Fruit fly (Drosophila melanogaster) whole organism, embryonic: ENCODE data around the gene CG15403.

Experiments
- Adf1 ChIP-seq: fragments of 200-800 bp; sonication (Bioruptor generic); IDR thresholded peaks from 2 replicates; pipeline ENCODE4 v1.3.6; 2022; ENCODE audit warnings: missing biosample characterization, missing genetic modification characterization
- Asciz ChIP-seq: fragments of 200-800 bp; sonication (Bioruptor generic); optimal IDR thresholded peaks from 2 replicates; lab custom pipeline; 2017; ENCODE audit warnings: missing biosample characterization, mild to moderate bottlenecking, missing genetic modification characterization, missing genetic modification reagents
- B-H1 ChIP-seq: fragments of 200-800 bp; sonication (Bioruptor generic); IDR thresholded peaks from 3 replicates; pipeline ENCODE4 v1.3.6; 2022; ENCODE audit warnings: missing biosample characterization, missing genetic modification characterization
- BEAF-32 ChIP-seq: fragments of 200-800 bp; sonication (Bioruptor generic); optimal IDR thresholded peaks from 3 replicates; lab custom pipeline; 2017; ENCODE audit warnings: missing biosample characterization, missing genetic modification characterization, mild to moderate bottlenecking, moderate library complexity, missing genetic modification reagents
- Blimp-1 ChIP-seq: fragments of 200-800 bp; sonication (Bioruptor generic); optimal IDR thresholded peaks from 3 replicates; lab custom pipeline; 2018; ENCODE audit warnings: missing biosample characterization, missing genetic modification characterization, mild to moderate bottlenecking, moderate library complexity, missing genetic modification reagents
- CG10267 ChIP-seq: fragments of 200-800 bp; sonication (Bioruptor generic); optimal IDR thresholded peaks from 2 replicates; lab custom pipeline; 2018; ENCODE audit warnings: missing biosample characterization, mild to moderate bottlenecking, missing genetic modification characterization, moderate library complexity
- CG12769 ChIP-seq: fragments of 200-800 bp; sonication (Bioruptor generic); optimal IDR thresholded peaks from 2 replicates; lab custom pipeline; 2019; ENCODE audit warnings: missing biosample characterization, mild to moderate bottlenecking, missing genetic modification characterization, moderate library complexity
- CG12942 ChIP-seq: fragments of 200-800 bp; sonication (Bioruptor generic); optimal IDR thresholded peaks from 3 replicates; lab custom pipeline; 2016; ENCODE audit warnings: missing biosample characterization, missing genetic modification characterization
- CG17385 ChIP-seq: fragments of 200-800 bp; sonication (Bioruptor generic); optimal IDR thresholded peaks from 3 replicates; lab custom pipeline; 2018; ENCODE audit warnings: missing biosample characterization, mild to moderate bottlenecking, missing genetic modification characterization
- CG30020 ChIP-seq: fragments of 200-800 bp; optimal IDR thresholded peaks from 2 replicates; lab custom pipeline; 2019; ENCODE audit warnings: missing biosample characterization, mild to moderate bottlenecking, missing genetic modification characterization, moderate library complexity
- CG4424 ChIP-seq: fragments of 200-800 bp; sonication (Bioruptor generic); optimal IDR thresholded peaks from 3 replicates; lab custom pipeline; 2016; ENCODE audit warnings: missing biosample characterization, missing genetic modification characterization
- CG6654 ChIP-seq: fragments of 200-800 bp; sonication (Bioruptor generic); optimal IDR thresholded peaks from 2 replicates; lab custom pipeline; 2017; ENCODE audit warnings: missing biosample characterization, mild to moderate bottlenecking, missing genetic modification characterization
- CG6765 ChIP-seq: fragments of 200-800 bp; sonication (Bioruptor generic); optimal IDR thresholded peaks from 3 replicates; lab custom pipeline; 2017; ENCODE audit warnings: missing biosample characterization, mild to moderate bottlenecking, missing genetic modification characterization
- CG7928 ChIP-seq: fragments of 200-800 bp; sonication (Bioruptor generic); optimal IDR thresholded peaks from 2 replicates; lab custom pipeline; 2017; ENCODE audit warnings: missing biosample characterization, mild to moderate bottlenecking, missing genetic modification characterization
- CG8290 ChIP-seq, 3 experiments: fragments of 200-800 bp; sonication (Bioruptor generic); optimal IDR thresholded peaks; 2 replicates each; lab custom pipeline; 2016 to 2019; ENCODE audit warnings: missing biosample characterization in 3 of 3, missing genetic modification characterization in 3 of 3, mild to moderate bottlenecking in 2 of 3, moderate library complexity in 1 of 3
- Dbx ChIP-seq: fragments of 200-800 bp; sonication (Bioruptor generic); IDR thresholded peaks from 3 replicates; pipeline ENCODE4 v1.3.6; 2022; ENCODE audit warnings: missing biosample characterization, missing genetic modification characterization
- Drgx ChIP-seq: fragments of 200-800 bp; sonication (Bioruptor generic); IDR thresholded peaks from 2 replicates; pipeline ENCODE4 v1.3.6; 2022; ENCODE audit warnings: missing biosample characterization, missing genetic modification characterization
- E2f1 ChIP-seq: fragments of 200-800 bp; sonication (Bioruptor generic); IDR thresholded peaks from 2 replicates; pipeline ENCODE4 v1.3.6; 2022; ENCODE audit warnings: missing biosample characterization, missing genetic modification characterization
- E2f2 ChIP-seq: fragments of 200-800 bp; sonication (Bioruptor generic); IDR thresholded peaks from 2 replicates; pipeline ENCODE4 v1.3.6; 2022; ENCODE audit warnings: missing biosample characterization, missing genetic modification characterization
- Eip74EF ChIP-seq, 2 experiments: fragments of 200-800 bp in 1 of 2; fragments of >200 bp in 1 of 2; sonication (Bioruptor generic) in 1 of 2; optimal IDR thresholded peaks; 2 replicates each; lab custom pipeline; 2017 to 2019; ENCODE audit warnings: missing biosample characterization in 2 of 2, missing genetic modification characterization in 2 of 2, mild to moderate bottlenecking in 1 of 2, moderate library complexity in 1 of 2
- Gsc ChIP-seq: fragments of 200-800 bp; sonication (Bioruptor generic); IDR thresholded peaks from 2 replicates; pipeline ENCODE4 v1.3.6; 2022; ENCODE audit warnings: missing biosample characterization, missing genetic modification characterization
- HLH3B ChIP-seq: fragments of 200-800 bp; sonication (Bioruptor generic); IDR thresholded peaks from 2 replicates; pipeline ENCODE4 v1.3.6; 2022; ENCODE audit warnings: missing biosample characterization, missing genetic modification characterization
- Lpt ChIP-seq: fragments of >200 bp; optimal IDR thresholded peaks from 2 replicates; lab custom pipeline; 2018; ENCODE audit warnings: missing biosample characterization, missing genetic modification characterization
- Myb ChIP-seq: fragments of 200-800 bp; sonication (Bioruptor generic); optimal IDR thresholded peaks from 2 replicates; lab custom pipeline; 2016; ENCODE audit warnings: missing biosample characterization, missing genetic modification characterization
- NfI ChIP-seq: fragments of 200-800 bp; sonication (Bioruptor generic); optimal IDR thresholded peaks from 3 replicates; lab custom pipeline; 2018; ENCODE audit warnings: missing biosample characterization, mild to moderate bottlenecking, missing genetic modification characterization, moderate library complexity
- Rfx ChIP-seq: fragments of 200-800 bp; sonication (Bioruptor generic); IDR thresholded peaks from 2 replicates; pipeline ENCODE4 v1.3.6; 2022; ENCODE audit warnings: missing biosample characterization, missing genetic modification characterization
- Ssrp ChIP-seq: fragments of 200-800 bp; sonication (Bioruptor generic); optimal IDR thresholded peaks from 2 replicates; lab custom pipeline; 2018; ENCODE audit warnings: missing biosample characterization, mild to moderate bottlenecking, missing genetic modification characterization, moderate library complexity
- Trl ChIP-seq, 3 experiments: fragments of >200 bp in 2 of 3; fragments of 200-800 bp in 1 of 3; sonication (Bioruptor generic) in 1 of 3; optimal IDR thresholded peaks; 2 replicates in 1 of 3; 3 replicates in 2 of 3; lab custom pipeline; 2016 to 2017; ENCODE audit warnings: missing biosample characterization in 1 of 3, missing genetic modification characterization in 1 of 3
- ash1 ChIP-seq: fragments of 200-800 bp; sonication (Bioruptor generic); optimal IDR thresholded peaks from 2 replicates; lab custom pipeline; 2018; ENCODE audit warnings: missing biosample characterization, mild to moderate bottlenecking, missing genetic modification characterization
- chn ChIP-seq: fragments of 200-800 bp; sonication (Bioruptor generic); optimal IDR thresholded peaks from 2 replicates; lab custom pipeline; 2016; ENCODE audit warnings: missing biosample characterization, missing genetic modification characterization
- corto ChIP-seq: fragments of 200-800 bp; sonication (Bioruptor generic); optimal IDR thresholded peaks from 2 replicates; lab custom pipeline; 2016; ENCODE audit warnings: missing biosample characterization, mild to moderate bottlenecking, missing genetic modification characterization, moderate library complexity
- croc ChIP-seq: fragments of 200-800 bp; sonication (Bioruptor generic); conservative IDR thresholded peaks from 3 replicates; pipeline ENCODE4 v1.3.6; 2022; ENCODE audit warnings: missing biosample characterization, missing genetic modification characterization
- dmrt99B ChIP-seq: fragments of 200-800 bp; sonication (Bioruptor generic); optimal IDR thresholded peaks from 2 replicates; lab custom pipeline; 2018; ENCODE audit warnings: missing biosample characterization, mild to moderate bottlenecking, missing genetic modification characterization, moderate library complexity
- gcm2 ChIP-seq: fragments of 200-800 bp; sonication (Bioruptor generic); optimal IDR thresholded peaks from 2 replicates; lab custom pipeline; 2016; ENCODE audit warnings: missing biosample characterization, missing genetic modification characterization
- gfzf ChIP-seq: fragments of 200-800 bp; sonication (Bioruptor generic); optimal IDR thresholded peaks from 2 replicates; lab custom pipeline; 2016; ENCODE audit warnings: missing biosample characterization, mild to moderate bottlenecking, missing genetic modification characterization, moderate library complexity
- ham ChIP-seq: fragments of 200-800 bp; sonication (Bioruptor generic); IDR thresholded peaks from 2 replicates; pipeline ENCODE4 v1.3.6; 2022; ENCODE audit warnings: missing biosample characterization, missing genetic modification characterization
- hth ChIP-seq: fragments of >200 bp; optimal IDR thresholded peaks from 2 replicates; lab custom pipeline; 2017; ENCODE audit warnings: inconsistent platforms
- inv ChIP-seq: fragments of 200-800 bp; sonication (Bioruptor generic); IDR thresholded peaks from 2 replicates; pipeline ENCODE4 v1.3.6; 2022; ENCODE audit warnings: missing biosample characterization, missing genetic modification characterization; ENCODE audit not compliant: partially characterized antibody
- jumu ChIP-seq: fragments of 200-800 bp; sonication (Bioruptor generic); optimal IDR thresholded peaks from 3 replicates; lab custom pipeline; 2016; ENCODE audit warnings: missing biosample characterization, missing genetic modification characterization
- klu ChIP-seq: fragments of 200-800 bp; sonication (Bioruptor generic); IDR thresholded peaks from 2 replicates; pipeline ENCODE4 v1.3.6; 2022; ENCODE audit warnings: missing biosample characterization, missing genetic modification characterization
- otp ChIP-seq: fragments of 200-800 bp; sonication (Bioruptor generic); IDR thresholded peaks from 3 replicates; pipeline ENCODE4, ENCODE4 v1.3.6; 2022; ENCODE audit warnings: missing biosample characterization, missing genetic modification characterization
- peb ChIP-seq: fragments of 200-800 bp; sonication (Bioruptor generic); IDR thresholded peaks from 2 replicates; pipeline ENCODE4 v1.3.6; 2022; ENCODE audit warnings: missing biosample characterization, missing genetic modification characterization
- ranshi ChIP-seq: fragments of 200-800 bp; sonication (Bioruptor generic); IDR thresholded peaks from 2 replicates; pipeline ENCODE4 v1.3.6; 2022; ENCODE audit warnings: missing biosample characterization, missing genetic modification characterization
- rib ChIP-seq: fragments of 200-800 bp; sonication (Bioruptor generic); IDR thresholded peaks from 2 replicates; pipeline ENCODE4 v1.3.6; 2022; ENCODE audit warnings: missing biosample characterization, missing genetic modification characterization
- tna ChIP-seq: fragments of 200-800 bp; sonication (Bioruptor generic); IDR thresholded peaks from 2 replicates; pipeline ENCODE4 v1.3.6; 2022; ENCODE audit warnings: missing biosample characterization, missing genetic modification characterization; ENCODE audit not compliant: partially characterized antibody
- zen ChIP-seq: fragments of 200-800 bp; sonication (Bioruptor generic); optimal IDR thresholded peaks from 3 replicates; lab custom pipeline; 2018; ENCODE audit warnings: missing biosample characterization, mild to moderate bottlenecking, missing genetic modification characterization, moderate library complexity
- zen2 ChIP-seq: fragments of 200-800 bp; sonication (Bioruptor generic); IDR thresholded peaks from 3 replicates; pipeline ENCODE4 v1.3.6; 2022; ENCODE audit warnings: missing biosample characterization, missing genetic modification characterization; ENCODE audit not compliant: partially characterized antibody

CG15403 gene

dm6 chr2L:3152696-3153613 lies 24.5 kb downstream of the CG15403 start (continued):
- TF ChIP-seq E2f2 (GFP tag; lab: Robert Waterston, UW) (peak; percentile 72), CG17385 (GFP tag; lab: Kevin White, UChicago) (peak; percentile 90), gcm2 (GFP tag; lab: Kevin White, UChicago) (peak; percentile 86), jumu (GFP tag; lab: Kevin White, UChicago) (peak; percentile 95), corto (no peak), HLH3B (GFP tag; lab: Robert Waterston, UW) (peak; percentile 96), peb (GFP tag; lab: Robert Waterston, UW) (peak; percentile 94), klu (GFP tag; lab: Robert Waterston, UW) (peak; percentile 85), BEAF-32 (GFP tag; lab: Kevin White, UChicago) (no peak), CG4424 (GFP tag; lab: Kevin White, UChicago) (peak; percentile 95), tna (GFP tag; lab: Robert Waterston, UW) (no peak), Trl (optimal IDR thresholded peaks at IDR 0.05; lab: Kevin White, UChicago) (no peak), Trl (GFP tag; optimal IDR thresholded peaks at IDR 0.05; lab: Kevin White, UChicago) (peak; percentile 94), otp (GFP tag; lab: Robert Waterston, UW) (peak; percentile 95), Asciz (peak; percentile 91), Blimp-1 (GFP tag; lab: Kevin White, UChicago) (peak; percentile 96), Lpt (no peak), CG8290 (GFP tag; optimal IDR thresholded peaks at IDR 0.05; lab: Kevin White, UChicago) (peak; percentile 82), CG8290 (tag; optimal IDR thresholded peaks at IDR 0.05; lab: Kevin White, UChicago) (peak; percentile 56 to 97), Dbx (0 out of 3 replicates have a peak, but pooled peaks have one; percentile 42), CG12942 (peak; percentile 90), chn (GFP tag; lab: Kevin White, UChicago) (peak; percentile 96), B-H1 (GFP tag; lab: Robert Waterston, UW) (peak; percentile 86), ranshi (GFP tag; lab: Robert Waterston, UW) (peak; percentile 95), Myb (peak; percentile 76), Gsc (GFP tag; lab: Robert Waterston, UW) (peak; percentile 89), croc (GFP tag; lab: Robert Waterston, UW) (peak; percentile 95), Eip74EF (GFP tag; optimal IDR thresholded peaks at IDR 0.05; lab: Kevin White, UChicago) (peak in 1 of 2 experiments; percentile 91), Ssrp (peak; percentile 96), Rfx (GFP tag; lab: Robert Waterston, UW) (peak; percentile 82), hth (lab: Kevin White, UChicago) (no peak), NfI (peak; percentile 91), CG10267 (peak; percentile 88), CG6654 (peak; percentile 84), zen (tag; lab: Kevin White, UChicago) (peak; percentile 86), CG30020 (tag; lab: Kevin White, UChicago) (peak; percentile 71), CG12769 (tag; lab: Kevin White, UChicago) (peak; percentile 96), rib (GFP tag; lab: Robert Waterston, UW) (peak; percentile 37; the same call in 1 of the 2 replicates), zen2 (GFP tag; lab: Robert Waterston, UW) (no peak), E2f1 (GFP tag; lab: Robert Waterston, UW) (peak; percentile 86), dmrt99B (tag; lab: Kevin White, UChicago) (peak; percentile 96), gfzf (GFP tag; lab: Kevin White, UChicago) (peak; percentile 1), Adf1 (GFP tag; lab: Robert Waterston, UW) (peak; percentile 23; the same call in 1 of the 2 replicates), CG7928 (GFP tag; lab: Kevin White, UChicago) (peak; percentile 28), ash1 (no peak), ham (GFP tag; lab: Robert Waterston, UW) (peak; percentile 60; the same call in 1 of the 2 replicates), CG6765 (GFP tag; lab: Kevin White, UChicago) (peak; percentile 16), Drgx (GFP tag; lab: Robert Waterston, UW) (peak; percentile 81), inv (GFP tag; lab: Robert Waterston, UW) (no peak)
